Worm (Caenorhabditis elegans) whole organism, L1 larva: ENCODE measurements around the gene Y4C6B.7.
A peak's percentile ranks its signal among the peaks of the same experiment; 100 is the strongest.

Source experiments
- C16A3.4 ChIP-seq: fragments of 150-350 bp; optimal IDR thresholded peaks from 2 replicates; lab custom pipeline; 2014; ENCODE audit warnings: missing biosample characterization, missing genetic modification characterization
- C34B4.2 ChIP-seq: sonication (generic microtip); optimal IDR thresholded peaks from 2 replicates; lab custom pipeline; 2017; ENCODE audit warnings: mild to moderate bottlenecking, missing genetic modification characterization, missing compliant biosample characterization
- F16B12.6 ChIP-seq: fragments of 150-350 bp; optimal IDR thresholded peaks from 2 replicates; lab custom pipeline; 2014; ENCODE audit warnings: missing biosample characterization, missing genetic modification characterization
- Y116A8C.19 ChIP-seq: sonication (generic microtip); optimal IDR thresholded peaks from 2 replicates; lab custom pipeline; 2016; ENCODE audit warnings: missing compliant biosample characterization, missing genetic modification characterization, borderline replicate concordance
- aha-1 ChIP-seq: fragments of 150-350 bp; optimal IDR thresholded peaks from 2 replicates; lab custom pipeline; 2014; ENCODE audit warnings: missing biosample characterization, missing genetic modification characterization
- aly-2 ChIP-seq: fragments of 150-350 bp; optimal IDR thresholded peaks from 2 replicates; lab custom pipeline; 2014; ENCODE audit warnings: missing biosample characterization, missing genetic modification characterization
- ama-1 ChIP-seq: fragments of 150-350 bp; optimal IDR thresholded peaks from 2 replicates; lab custom pipeline; 2014
- blmp-1 ChIP-seq: fragments of 150-350 bp; optimal IDR thresholded peaks from 2 replicates; lab custom pipeline; 2014; ENCODE audit warnings: missing biosample characterization, missing genetic modification characterization
- ceh-63 ChIP-seq: fragments of 200-800 bp; sonication (Bioruptor generic); optimal IDR thresholded peaks from 2 replicates; lab custom pipeline; 2018; ENCODE audit warnings: mild to moderate bottlenecking, missing genetic modification characterization, missing compliant biosample characterization
- ceh-8 ChIP-seq: fragments of 200-800 bp; sonication (Bioruptor generic); optimal IDR thresholded peaks from 2 replicates; lab custom pipeline; 2018; ENCODE audit warnings: mild to moderate bottlenecking, missing genetic modification characterization, moderate library complexity, missing compliant biosample characterization
- ceh-82 ChIP-seq, 3 experiments: fragments of 150-350 bp in 1 of 3; sonication (generic microtip) in 2 of 3; optimal IDR thresholded peaks; 2 replicates each; lab custom pipeline; 2014 to 2017; ENCODE audit warnings: missing biosample characterization in 3 of 3, missing genetic modification characterization in 3 of 3
- ceh-88 ChIP-seq: fragments of 200-800 bp; sonication (Bioruptor generic); IDR thresholded peaks from 2 replicates; pipeline ENCODE4 v1.3.6; 2022; ENCODE audit warnings: missing genetic modification characterization, missing compliant biosample characterization
- ceh-90 ChIP-seq: sonication (generic microtip); optimal IDR thresholded peaks from 2 replicates; lab custom pipeline; 2016; ENCODE audit warnings: missing genetic modification characterization, missing compliant biosample characterization
- ces-1 ChIP-seq: fragments of 150-350 bp; optimal IDR thresholded peaks from 2 replicates; lab custom pipeline; 2014; ENCODE audit warnings: missing biosample characterization, missing genetic modification reagents, missing genetic modification characterization
- efl-1 ChIP-seq, 4 experiments: fragments of 150-350 bp; optimal IDR thresholded peaks in 3 of 4; peaks in 1 of 4; 1 replicate in 1 of 4; 2 replicates in 3 of 4; lab custom pipeline; 2014; ENCODE audit warnings: missing biosample characterization in 2 of 4, missing genetic modification characterization in 2 of 4, missing genetic modification reagents in 2 of 4
- efl-3 ChIP-seq: fragments of 200-800 bp; sonication (Bioruptor generic); optimal IDR thresholded peaks from 2 replicates; lab custom pipeline; 2018; ENCODE audit warnings: mild to moderate bottlenecking, missing genetic modification characterization, missing compliant biosample characterization
- egl-13 ChIP-seq: sonication (generic microtip); optimal IDR thresholded peaks from 2 replicates; lab custom pipeline; 2016; ENCODE audit warnings: missing genotype, missing genetic modification reagents, missing genetic modification characterization, missing compliant biosample characterization
- egl-27 ChIP-seq, 2 experiments: fragments of 150-350 bp in 1 of 2; sonication (generic microtip); optimal IDR thresholded peaks; 3 replicates each; lab custom pipeline; 2017 to 2018; ENCODE audit warnings: missing biosample characterization in 2 of 2, missing genetic modification characterization in 2 of 2, missing genetic modification reagents in 2 of 2
- elt-2 ChIP-seq: sonication (generic microtip); optimal IDR thresholded peaks from 2 replicates; lab custom pipeline; 2016; ENCODE audit warnings: missing genetic modification characterization, mild to moderate bottlenecking, inconsistent platforms, missing compliant biosample characterization, missing genetic modification reagents
- elt-3 ChIP-seq, 6 experiments: fragments of 150-350 bp in 1 of 6; sonication (generic microtip); optimal IDR thresholded peaks; 2 replicates each; lab custom pipeline; 2017 to 2018; ENCODE audit warnings: missing biosample characterization in 6 of 6, missing genetic modification characterization in 6 of 6, inconsistent platforms in 1 of 6
- fkh-10 ChIP-seq: sonication (generic microtip); optimal IDR thresholded peaks from 2 replicates; lab custom pipeline; 2017; ENCODE audit warnings: missing biosample characterization, missing genetic modification reagents, missing genetic modification characterization
- fos-1 ChIP-seq: fragments of 150-350 bp; optimal IDR thresholded peaks from 2 replicates; lab custom pipeline; 2014; ENCODE audit warnings: missing biosample characterization, missing genetic modification characterization
- grh-1 ChIP-seq: fragments of 200-800 bp; sonication (Bioruptor generic); IDR thresholded peaks from 2 replicates; pipeline ENCODE4 v1.3.6; 2022; ENCODE audit warnings: missing genetic modification reagents, missing genetic modification characterization, missing compliant biosample characterization
- hlh-17 ChIP-seq: fragments of 200-800 bp; sonication (Bioruptor generic); optimal IDR thresholded peaks from 2 replicates; lab custom pipeline; 2018; ENCODE audit warnings: missing genetic modification characterization, mild to moderate bottlenecking, missing compliant biosample characterization, moderate library complexity, borderline replicate concordance
- hlh-4 ChIP-seq: sonication (generic microtip); optimal IDR thresholded peaks from 2 replicates; lab custom pipeline; 2016; ENCODE audit warnings: mild to moderate bottlenecking, missing genetic modification characterization, missing compliant biosample characterization
- jun-1 ChIP-seq: fragments of 150-350 bp; optimal IDR thresholded peaks from 2 replicates; lab custom pipeline; 2014; ENCODE audit warnings: missing biosample characterization, missing genetic modification reagents, missing genetic modification characterization
- lin-13 ChIP-seq: fragments of 150-350 bp; optimal IDR thresholded peaks from 2 replicates; lab custom pipeline; 2014; ENCODE audit warnings: missing biosample characterization, missing genetic modification reagents, missing genetic modification characterization
- lin-14 ChIP-seq: fragments of 200-800 bp; sonication (Bioruptor generic); optimal IDR thresholded peaks from 2 replicates; lab custom pipeline; 2018; ENCODE audit warnings: mild to moderate bottlenecking, missing genetic modification characterization, moderate library complexity, missing compliant biosample characterization
- lin-35 ChIP-seq, 2 experiments: fragments of 150-350 bp; optimal IDR thresholded peaks; 2 replicates each; lab custom pipeline; 2014; ENCODE audit warnings: missing biosample characterization in 2 of 2, missing genetic modification characterization in 2 of 2, missing genetic modification reagents in 2 of 2
- mef-2 ChIP-seq: fragments of 150-350 bp; optimal IDR thresholded peaks from 2 replicates; lab custom pipeline; 2014; ENCODE audit warnings: missing biosample characterization, missing genetic modification characterization
- nhr-11 ChIP-seq: fragments of 150-350 bp; optimal IDR thresholded peaks from 2 replicates; lab custom pipeline; 2014; ENCODE audit warnings: missing biosample characterization, missing genetic modification characterization
- nhr-12 ChIP-seq: sonication (generic microtip); optimal IDR thresholded peaks from 2 replicates; lab custom pipeline; 2017; ENCODE audit warnings: missing biosample characterization, missing genetic modification characterization
- nhr-19 ChIP-seq: fragments of 200-800 bp; sonication (Bioruptor generic); conservative IDR thresholded peaks from 2 replicates; pipeline ENCODE4 v1.3.6; 2022; ENCODE audit warnings: missing genetic modification characterization, missing compliant biosample characterization
- nhr-47 ChIP-seq: sonication (generic microtip); optimal IDR thresholded peaks from 2 replicates; lab custom pipeline; 2016; ENCODE audit warnings: mild to moderate bottlenecking, missing genetic modification characterization, moderate library complexity, missing compliant biosample characterization
- nhr-71 ChIP-seq: sonication (generic microtip); optimal IDR thresholded peaks from 2 replicates; lab custom pipeline; 2016; ENCODE audit warnings: mild to moderate bottlenecking, missing genetic modification characterization, moderate library complexity, missing compliant biosample characterization
- nhr-76 ChIP-seq: sonication (generic microtip); optimal IDR thresholded peaks from 2 replicates; lab custom pipeline; 2017; ENCODE audit warnings: missing biosample characterization, missing genetic modification characterization
- nhr-77 ChIP-seq: fragments of 150-350 bp; optimal IDR thresholded peaks from 2 replicates; lab custom pipeline; 2014; ENCODE audit warnings: missing biosample characterization, missing genetic modification characterization
- nhr-90 ChIP-seq: sonication (generic microtip); optimal IDR thresholded peaks from 2 replicates; lab custom pipeline; 2016; ENCODE audit warnings: mild to moderate bottlenecking, missing genetic modification characterization, missing compliant biosample characterization; ENCODE audit not compliant: poor library complexity
- pag-3 ChIP-seq: sonication (generic microtip); optimal IDR thresholded peaks from 2 replicates; lab custom pipeline; 2017; ENCODE audit warnings: missing genetic modification characterization, mild to moderate bottlenecking, missing compliant biosample characterization, antibody characterized with exemption, borderline replicate concordance; ENCODE audit not compliant: insufficient read depth
- snu-23 ChIP-seq: sonication (generic microtip); optimal IDR thresholded peaks from 2 replicates; lab custom pipeline; 2016; ENCODE audit warnings: missing genetic modification characterization, missing compliant biosample characterization
- sox-4 ChIP-seq: sonication (generic microtip); optimal IDR thresholded peaks from 2 replicates; lab custom pipeline; 2016; ENCODE audit warnings: missing genetic modification characterization, missing compliant biosample characterization
- sptf-1 ChIP-seq: fragments of 150-350 bp; optimal IDR thresholded peaks from 2 replicates; lab custom pipeline; 2014; ENCODE audit warnings: missing biosample characterization, missing genetic modification characterization
- sup-37 ChIP-seq: fragments of 200-800 bp; sonication (Bioruptor generic); optimal IDR thresholded peaks from 2 replicates; lab custom pipeline; 2018; ENCODE audit warnings: mild to moderate bottlenecking, missing genetic modification characterization, missing compliant biosample characterization
- tbx-2 ChIP-seq: sonication (generic microtip); optimal IDR thresholded peaks from 2 replicates; lab custom pipeline; 2016; ENCODE audit warnings: missing genetic modification characterization, missing compliant biosample characterization
- unc-130 ChIP-seq: fragments of 150-350 bp; optimal IDR thresholded peaks from 2 replicates; lab custom pipeline; 2017; ENCODE audit warnings: missing biosample characterization, missing genetic modification characterization, inconsistent platforms
- unc-98 ChIP-seq: fragments of 200-800 bp; sonication (Bioruptor generic); IDR thresholded peaks from 2 replicates; pipeline ENCODE4 v1.3.6; 2022; ENCODE audit warnings: missing genetic modification characterization, missing compliant biosample characterization
- ztf-11 ChIP-seq, 2 experiments: sonication (generic microtip); optimal IDR thresholded peaks; 2 replicates each; lab custom pipeline; 2016 to 2017; ENCODE audit warnings: missing genetic modification characterization in 2 of 2, missing biosample characterization in 1 of 2, missing compliant biosample characterization in 1 of 2
- ztf-4 ChIP-seq: fragments of 150-350 bp; optimal IDR thresholded peaks from 2 replicates; lab custom pipeline; 2014; ENCODE audit warnings: missing biosample characterization, missing genetic modification characterization

The Y4C6B.7 gene

DNA sequence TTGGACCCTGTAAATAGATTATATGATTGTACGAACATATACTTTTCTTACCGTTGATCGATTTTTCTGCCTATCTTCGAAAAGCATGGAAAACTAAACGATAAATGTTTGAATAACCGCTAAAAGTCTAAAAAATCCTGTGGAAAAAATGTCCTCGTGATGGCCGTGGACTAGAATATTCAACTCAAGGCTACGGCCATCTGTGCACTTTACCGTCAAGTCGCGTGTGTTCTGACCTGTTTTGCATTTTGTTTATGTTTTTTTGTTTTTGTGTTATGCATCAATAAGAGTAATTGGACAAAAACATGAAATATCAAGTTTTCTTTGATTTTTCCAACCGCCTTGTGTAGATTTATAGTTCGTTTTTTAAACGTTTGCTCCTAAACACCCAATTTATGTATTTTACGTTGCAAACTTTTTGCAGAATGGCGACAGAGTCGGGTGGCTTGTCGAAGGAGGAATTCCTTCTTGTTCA lies 10.9 kb upstream of the Y4C6B.7 start, which contains the start of the genes hda-6 and F41H10.4 (continued):
- no peak for TF ChIP-seq ceh-88 (GFP tag; lab: Robert Waterston, UW)
- peak; percentile 86 for TF ChIP-seq nhr-47 (tag; lab: Kevin White, UChicago)
- peak; percentile 76 for TF ChIP-seq egl-13 (tag; lab: Kevin White, UChicago)
- peak; percentile 57 for TF ChIP-seq elt-2 (tag; lab: Kevin White, UChicago)
- peak; percentile 43 for TF ChIP-seq lin-13 (GFP tag; lab: Kevin White, UChicago)
- TF ChIP-seq tbx-2 = peak; percentile 88
- TF ChIP-seq fos-1 (tag; lab: Kevin White, UChicago) = no peak
- TF ChIP-seq ceh-82 (tag; optimal IDR thresholded peaks at IDR 0.05; lab: Kevin White, UChicago) = peak; percentile 55 to 68 (median 57)
- TF ChIP-seq C16A3.4 (tag; lab: Kevin White, UChicago) = peak; percentile 71
- peak; percentile 15 for TF ChIP-seq mef-2
- no peak for TF ChIP-seq aly-2 (tag; lab: Kevin White, UChicago)
- TF ChIP-seq pag-3 (tag; lab: Kevin White, UChicago) = no peak
- TF ChIP-seq ces-1 (GFP tag; lab: Kevin White, UChicago) = no peak
- TF ChIP-seq ceh-63 (GFP tag; lab: Kevin White, UChicago) = no peak
- TF ChIP-seq ama-1 (lab: Kevin White, UChicago) = no peak
- no peak for TF ChIP-seq C34B4.2
- no peak for TF ChIP-seq nhr-11 (tag; lab: Kevin White, UChicago)
- TF ChIP-seq nhr-90 = peak; percentile 83
- no peak for TF ChIP-seq nhr-76 (tag; lab: Kevin White, UChicago)
- TF ChIP-seq ceh-8 (GFP tag; lab: Kevin White, UChicago) = no peak
- peak in 2 of 6 experiments; percentile 31 to 42 for TF ChIP-seq elt-3 (tag; optimal IDR thresholded peaks at IDR 0.05; lab: Kevin White, UChicago)
- TF ChIP-seq nhr-71 (tag; lab: Kevin White, UChicago) = peak; percentile 90
- TF ChIP-seq sox-4 (tag; lab: Kevin White, UChicago) = peak; percentile 65
- peak; percentile 76 for TF ChIP-seq nhr-19 (GFP tag; lab: Robert Waterston, UW)
- TF ChIP-seq nhr-77 (tag; lab: Kevin White, UChicago) = peak; percentile 39
- no peak for TF ChIP-seq jun-1 (tag; lab: Kevin White, UChicago)
- no peak for TF ChIP-seq sptf-1 (tag; lab: Kevin White, UChicago)
- TF ChIP-seq lin-35 (GFP tag; optimal IDR thresholded peaks at IDR 0.05; lab: Kevin White, UChicago) = peak; percentile 80 to 88
- TF ChIP-seq snu-23 (GFP tag; lab: Kevin White, UChicago) = peak; percentile 90
- TF ChIP-seq efl-1 (optimal IDR thresholded peaks at IDR 0.05; lab: Kevin White, UChicago) = peak; percentile 65 to 83
- peak; percentile 82 to 98 for TF ChIP-seq efl-1 (GFP tag; optimal IDR thresholded peaks at IDR 0.05 in 1 of 2; lab: Kevin White, UChicago)
- no peak for TF ChIP-seq fkh-10 (GFP tag; lab: Kevin White, UChicago)
- no peak for TF ChIP-seq egl-27 (tag; optimal IDR thresholded peaks at IDR 0.05; lab: Kevin White, UChicago)
- TF ChIP-seq ztf-4 = peak; percentile 34
- no peak for TF ChIP-seq efl-3 (GFP tag; lab: Kevin White, UChicago)
- peak; percentile 40 for TF ChIP-seq blmp-1 (tag; lab: Kevin White, UChicago)
- TF ChIP-seq ceh-90 (tag; lab: Kevin White, UChicago) = peak; percentile 85
- peak; percentile 88 for TF ChIP-seq F16B12.6 (tag; lab: Kevin White, UChicago)
- TF ChIP-seq hlh-4 = no peak
- TF ChIP-seq ztf-11 (tag; optimal IDR thresholded peaks at IDR 0.05; lab: Kevin White, UChicago) = peak in 1 of 2 experiments; percentile 89
- TF ChIP-seq sup-37 (GFP tag; lab: Kevin White, UChicago) = no peak
- TF ChIP-seq nhr-12 (tag; lab: Kevin White, UChicago) = no peak
- TF ChIP-seq lin-14 = peak; percentile 88
- no peak for TF ChIP-seq hlh-17 (GFP tag; lab: Kevin White, UChicago)
- no peak for TF ChIP-seq aha-1
- TF ChIP-seq grh-1 (GFP tag; lab: Robert Waterston, UW) = peak; percentile 71
- TF ChIP-seq unc-130 (tag; lab: Kevin White, UChicago) = peak; percentile 92
- TF ChIP-seq unc-98 = peak; percentile 59; the same call in 1 of the 2 replicates
- peak; percentile 27 for TF ChIP-seq Y116A8C.19
